Worm (Caenorhabditis elegans) whole organism, early embryonic: ENCODE data around the gene ddb-1.

Source experiments
- B0310.2 ChIP-seq: sonication (generic microtip); optimal IDR thresholded peaks from 2 replicates; lab custom pipeline; 2016; ENCODE audit warnings: mild to moderate bottlenecking, missing genetic modification characterization, missing compliant biosample characterization
- F13C5.2 ChIP-seq: sonication (generic microtip); optimal IDR thresholded peaks from 2 replicates; lab custom pipeline; 2017; ENCODE audit warnings: mild to moderate bottlenecking, missing genetic modification characterization, inconsistent platforms, missing compliant biosample characterization
- aly-1 ChIP-seq: sonication (generic microtip); optimal IDR thresholded peaks from 2 replicates; lab custom pipeline; 2016; ENCODE audit warnings: missing genetic modification characterization, missing compliant biosample characterization
- ama-1 ChIP-seq: fragments of 150-350 bp; optimal IDR thresholded peaks from 2 replicates; lab custom pipeline; 2014
- ceh-13 ChIP-seq: fragments of 200-800 bp; sonication (Bioruptor generic); optimal IDR thresholded peaks from 2 replicates; lab custom pipeline; 2018; ENCODE audit warnings: mild to moderate bottlenecking, missing genetic modification characterization, missing compliant biosample characterization
- ceh-36 ChIP-seq: sonication (generic microtip); optimal IDR thresholded peaks from 2 replicates; lab custom pipeline; 2016; ENCODE audit warnings: missing genetic modification characterization, inconsistent platforms, missing compliant biosample characterization
- ets-7 ChIP-seq: sonication (generic microtip); optimal IDR thresholded peaks from 2 replicates; lab custom pipeline; 2016; ENCODE audit warnings: missing genotype, missing genetic modification characterization, missing compliant biosample characterization
- flt-1 ChIP-seq: fragments of 200-800 bp; sonication (Bioruptor generic); IDR thresholded peaks from 2 replicates; pipeline ENCODE4 v1.3.6; 2022; ENCODE audit warnings: missing genetic modification characterization, missing compliant biosample characterization
- hmbx-1 ChIP-seq: sonication (generic microtip); optimal IDR thresholded peaks from 2 replicates; lab custom pipeline; 2016; ENCODE audit warnings: mild to moderate bottlenecking, missing genetic modification characterization, missing compliant biosample characterization
- hmg-4 ChIP-seq: fragments of 200-800 bp; sonication (Bioruptor generic); optimal IDR thresholded peaks from 2 replicates; lab custom pipeline; 2018; ENCODE audit warnings: mild to moderate bottlenecking, missing genetic modification characterization, missing compliant biosample characterization
- hnd-1 ChIP-seq: sonication (generic microtip); optimal IDR thresholded peaks from 2 replicates; lab custom pipeline; 2016; ENCODE audit warnings: missing genetic modification characterization, missing compliant biosample characterization
- pes-1 ChIP-seq: fragments of 200-800 bp; sonication (Bioruptor generic); IDR thresholded peaks from 2 replicates; pipeline ENCODE4 v1.3.6; 2022; ENCODE audit warnings: missing genetic modification reagents, missing genetic modification characterization, missing compliant biosample characterization
- scrt-1 ChIP-seq: fragments of 200-800 bp; sonication (Bioruptor generic); IDR thresholded peaks from 2 replicates; pipeline ENCODE4 v1.3.6; 2022; ENCODE audit warnings: missing genetic modification characterization, missing compliant biosample characterization
- sea-1 ChIP-seq: fragments of 200-800 bp; sonication (Bioruptor generic); conservative IDR thresholded peaks from 2 replicates; pipeline ENCODE4 v1.3.6; 2022; ENCODE audit warnings: missing genetic modification characterization, missing compliant biosample characterization
- tbx-11 ChIP-seq: fragments of 200-800 bp; sonication (Bioruptor generic); IDR thresholded peaks from 2 replicates; pipeline ENCODE4 v1.3.6; 2022; ENCODE audit warnings: missing genetic modification characterization, missing compliant biosample characterization
- tbx-37 ChIP-seq: fragments of 200-800 bp; sonication (Bioruptor generic); conservative IDR thresholded peaks from 2 replicates; pipeline ENCODE4 v1.3.6; 2022; ENCODE audit warnings: missing genetic modification reagents, missing genetic modification characterization, missing compliant biosample characterization
- tra-4 ChIP-seq: sonication (generic microtip); optimal IDR thresholded peaks from 2 replicates; lab custom pipeline; 2017; ENCODE audit warnings: missing genetic modification characterization, missing compliant biosample characterization

The ddb-1 gene

ce11 chrIV:12131308-12132072 lies 10.5 kb upstream of the ddb-1 start:
- TF ChIP-seq F13C5.2 (no peak), pes-1 (GFP tag; lab: Robert Waterston, UW) (no peak), hnd-1 (no peak), tbx-37 (no peak), tra-4 (tag; lab: Kevin White, UChicago) (no peak), hmbx-1 (no peak), ets-7 (tag; lab: Kevin White, UChicago) (no peak)

- TF ChIP-seq ceh-13 (GFP tag; lab: Kevin White, UChicago) (no peak), scrt-1 (GFP tag; lab: Robert Waterston, UW) (no peak), aly-1 (tag; lab: Kevin White, UChicago) (no peak), ceh-36 (tag; lab: Kevin White, UChicago) (no peak), pes-1 (GFP tag; lab: Robert Waterston, UW) (no peak), sea-1 (no peak), hmbx-1 (no peak)
Observed at ce11 chrIV:12129204-12129603, 8.2 kb upstream of the ddb-1 start, which contains the start of gene lin-24. lin-24 (plus strand) TSS chrIV:12129504.

ce11 chrIV:12128708-12129107 lies 7.7 kb upstream of the ddb-1 start:
- no peak for TF ChIP-seq B0310.2
- TF ChIP-seq F13C5.2, result no peak
- no peak for TF ChIP-seq hmg-4 (GFP tag; lab: Kevin White, UChicago)
- no peak for TF ChIP-seq tra-4 (tag; lab: Kevin White, UChicago)
- no peak for TF ChIP-seq tbx-11 (GFP tag; lab: Robert Waterston, UW)
- no peak for TF ChIP-seq ama-1 (lab: Kevin White, UChicago)
- no peak for TF ChIP-seq ets-7 (tag; lab: Kevin White, UChicago)
- no peak for TF ChIP-seq sea-1
- no peak for TF ChIP-seq hnd-1
- no peak for TF ChIP-seq aly-1 (tag; lab: Kevin White, UChicago)
- TF ChIP-seq ceh-36 (tag; lab: Kevin White, UChicago), result no peak

- TF ChIP-seq B0310.2, result no peak
- no peak for TF ChIP-seq scrt-1 (GFP tag; lab: Robert Waterston, UW)
- no peak for TF ChIP-seq ama-1 (lab: Kevin White, UChicago)
- TF ChIP-seq ceh-13 (GFP tag; lab: Kevin White, UChicago), result no peak
- no peak for TF ChIP-seq hnd-1
- TF ChIP-seq flt-1 (GFP tag; lab: Robert Waterston, UW), result no peak
- no peak for TF ChIP-seq tbx-11 (GFP tag; lab: Robert Waterston, UW)
- TF ChIP-seq sea-1, result no peak
- no peak for TF ChIP-seq ceh-36 (tag; lab: Kevin White, UChicago)
- TF ChIP-seq hmg-4 (GFP tag; lab: Kevin White, UChicago), result no peak
- no peak for TF ChIP-seq hmbx-1
- TF ChIP-seq F13C5.2, result no peak
- TF ChIP-seq tbx-37, result no peak
- no peak for TF ChIP-seq aly-1 (tag; lab: Kevin White, UChicago)
- no peak for TF ChIP-seq tra-4 (tag; lab: Kevin White, UChicago)
- no peak for TF ChIP-seq pes-1 (GFP tag; lab: Robert Waterston, UW)
- no peak for TF ChIP-seq ets-7 (tag; lab: Kevin White, UChicago)
Observed at ce11 chrIV:12127838-12128237, 6.9 kb upstream of the ddb-1 start.

ce11 chrIV:12126740-12127472 lies 5.9 kb upstream of the ddb-1 start:
- no peak for TF ChIP-seq tra-4 (tag; lab: Kevin White, UChicago)
- no peak for TF ChIP-seq ceh-13 (GFP tag; lab: Kevin White, UChicago)
- no peak for TF ChIP-seq aly-1 (tag; lab: Kevin White, UChicago)
- no peak for TF ChIP-seq tbx-11 (GFP tag; lab: Robert Waterston, UW)
- TF ChIP-seq sea-1, result no peak
- TF ChIP-seq pes-1 (GFP tag; lab: Robert Waterston, UW), result no peak
- no peak for TF ChIP-seq hnd-1
- no peak for TF ChIP-seq hmg-4 (GFP tag; lab: Kevin White, UChicago)
- TF ChIP-seq B0310.2, result no peak
- TF ChIP-seq F13C5.2, result no peak
- TF ChIP-seq ama-1 (lab: Kevin White, UChicago), result no peak
- no peak for TF ChIP-seq ets-7 (tag; lab: Kevin White, UChicago)
- no peak for TF ChIP-seq hmbx-1
- no peak for TF ChIP-seq flt-1 (GFP tag; lab: Robert Waterston, UW)
- no peak for TF ChIP-seq tbx-37
- no peak for TF ChIP-seq scrt-1 (GFP tag; lab: Robert Waterston, UW)
- TF ChIP-seq ceh-36 (tag; lab: Kevin White, UChicago), result no peak

- TF ChIP-seq tbx-37, result no peak
- no peak for TF ChIP-seq ets-7 (tag; lab: Kevin White, UChicago)
- TF ChIP-seq sea-1, result no peak
- TF ChIP-seq F13C5.2, result no peak
- TF ChIP-seq hnd-1, result no peak
- no peak for TF ChIP-seq scrt-1 (GFP tag; lab: Robert Waterston, UW)
- TF ChIP-seq ceh-36 (tag; lab: Kevin White, UChicago), result no peak
- no peak for TF ChIP-seq tbx-11 (GFP tag; lab: Robert Waterston, UW)
- no peak for TF ChIP-seq flt-1 (GFP tag; lab: Robert Waterston, UW)
- no peak for TF ChIP-seq ceh-13 (GFP tag; lab: Kevin White, UChicago)
- TF ChIP-seq ama-1 (lab: Kevin White, UChicago), result no peak
- TF ChIP-seq hmbx-1, result no peak
- TF ChIP-seq hmg-4 (GFP tag; lab: Kevin White, UChicago), result no peak
- no peak for TF ChIP-seq aly-1 (tag; lab: Kevin White, UChicago)
- TF ChIP-seq B0310.2, result no peak
- TF ChIP-seq pes-1 (GFP tag; lab: Robert Waterston, UW), result no peak
- no peak for TF ChIP-seq tra-4 (tag; lab: Kevin White, UChicago)
Observed at ce11 chrIV:12124314-12125084, 3.5 kb upstream of the ddb-1 start, which contains the start of gene dhhc-6. dhhc-6 (plus strand) TSS chrIV:12124952.
